Worm (Caenorhabditis elegans) whole organism, mixed stage, embryonic: ENCODE measurements around the gene T16A1.4.

Source experiments
- elt-3 ChIP-seq: fragments of 150-350 bp; optimal IDR thresholded peaks from 2 replicates; lab custom pipeline; 2014; ENCODE audit warnings: missing biosample characterization, missing genetic modification characterization
- lsy-2 ChIP-seq: fragments of 150-350 bp; optimal IDR thresholded peaks from 2 replicates; lab custom pipeline; 2014; ENCODE audit warnings: missing biosample characterization, missing genetic modification characterization
- nhr-28 ChIP-seq: fragments of 150-350 bp; optimal IDR thresholded peaks from 2 replicates; lab custom pipeline; 2014; ENCODE audit warnings: missing biosample characterization, missing genetic modification characterization
- nhr-76 ChIP-seq: sonication (generic microtip); optimal IDR thresholded peaks from 2 replicates; lab custom pipeline; 2017; ENCODE audit warnings: missing biosample characterization, missing genetic modification characterization
- snpc-4 ChIP-seq: fragments of 150-350 bp; optimal IDR thresholded peaks from 2 replicates; lab custom pipeline; 2014; ENCODE audit warnings: missing biosample characterization, missing genetic modification characterization
- ztf-11 ChIP-seq: fragments of 150-350 bp; optimal IDR thresholded peaks from 2 replicates; lab custom pipeline; 2014; ENCODE audit warnings: missing biosample characterization, missing genetic modification characterization

DNA sequence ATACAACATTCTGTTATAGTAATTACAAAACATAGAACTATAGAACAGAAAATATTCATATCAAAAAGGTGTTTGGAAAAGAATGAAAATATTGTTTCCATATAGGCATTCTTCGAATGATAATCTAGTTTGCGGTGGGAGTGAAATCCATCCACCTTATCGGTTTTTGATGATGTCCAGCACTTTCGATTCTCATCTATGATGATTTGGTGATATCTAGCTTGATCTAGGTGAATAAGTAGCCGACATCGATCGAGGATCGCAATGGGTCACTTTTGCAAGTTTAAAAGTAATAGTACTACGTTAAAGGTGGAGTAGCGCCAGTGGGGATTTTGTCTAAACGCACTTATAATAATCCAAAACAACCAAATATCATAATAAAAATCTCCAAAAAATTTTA is 31.6 kb downstream of the T16A1.4 start, which contains the start of gene R52.6:
- TF ChIP-seq snpc-4 (tag; lab: Kevin White, UChicago): no peak
- TF ChIP-seq elt-3: no peak
- no peak for TF ChIP-seq nhr-28 (tag; lab: Kevin White, UChicago)
- no peak for TF ChIP-seq ztf-11 (tag; lab: Kevin White, UChicago)
- TF ChIP-seq nhr-76: no peak
- TF ChIP-seq lsy-2: no peak
